Fruit fly (Drosophila melanogaster) whole organism: ENCODE data around the gene CG14710.

Source experiments
- CG8478 ChIP-seq: fragments of >200 bp; optimal IDR thresholded peaks from 2 replicates; lab custom pipeline; 2018; ENCODE audit warnings: inconsistent platforms
- Dll ChIP-seq: fragments of >200 bp; optimal IDR thresholded peaks from 2 replicates; lab custom pipeline; 2017
- EcR ChIP-seq, 2 experiments: fragments of >200 bp; optimal IDR thresholded peaks; 2 replicates each; lab custom pipeline; 2017; ENCODE audit warnings: missing biosample characterization in 2 of 2, missing genetic modification characterization in 2 of 2, missing genetic modification reagents in 2 of 2
- pan ChIP-seq: fragments of >200 bp; optimal IDR thresholded peaks from 2 replicates; lab custom pipeline; 2017
- psq ChIP-seq: fragments of >200 bp; optimal IDR thresholded peaks from 2 replicates; lab custom pipeline; 2017
- usp ChIP-seq: fragments of >200 bp; optimal IDR thresholded peaks from 2 replicates; lab custom pipeline; 2017; ENCODE audit warnings: missing biosample characterization, missing genetic modification characterization, mixed read lengths

Gene CG14710

dm6 chr3R:11613252-11614036 lies 6.4 kb upstream of the CG14710 start:
- TF ChIP-seq EcR (GFP tag; optimal IDR thresholded peaks at IDR 0.05; lab: Kevin White, UChicago) = no peak
- TF ChIP-seq pan (lab: Kevin White, UChicago) = peak; percentile 40

DNA sequence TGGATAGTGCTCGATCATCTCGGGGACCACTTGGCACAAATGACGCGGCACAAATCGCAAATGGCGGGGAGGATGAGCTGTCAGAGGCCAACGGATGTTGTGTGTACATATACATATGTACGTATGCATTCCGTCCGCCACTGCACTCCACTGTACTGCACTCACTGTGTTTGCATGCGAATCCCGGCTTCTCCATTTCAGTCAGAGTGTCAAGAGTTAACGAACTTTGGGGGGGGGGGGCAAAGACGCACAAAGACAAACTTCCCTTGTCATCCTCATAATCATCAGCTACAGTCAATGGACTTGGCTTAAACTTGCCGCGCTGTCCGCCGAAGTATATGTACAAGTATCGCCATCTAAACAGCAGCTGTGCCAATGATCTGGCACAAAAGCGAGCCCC lies 5.8 kb upstream of the CG14710 start:
- TF ChIP-seq psq (lab: Kevin White, UChicago) = no peak
- peak in 1 of 2 experiments; percentile 65 for TF ChIP-seq EcR (GFP tag; optimal IDR thresholded peaks at IDR 0.05; lab: Kevin White, UChicago)
- no peak for TF ChIP-seq CG8478 (lab: Kevin White, UChicago)
- no peak for TF ChIP-seq usp

- no peak for TF ChIP-seq EcR (GFP tag; optimal IDR thresholded peaks at IDR 0.05; lab: Kevin White, UChicago)
- no peak for TF ChIP-seq Dll (lab: Kevin White, UChicago)
- TF ChIP-seq CG8478 (lab: Kevin White, UChicago) = no peak
- TF ChIP-seq psq (lab: Kevin White, UChicago) = no peak
- TF ChIP-seq usp = no peak
- no peak for TF ChIP-seq pan (lab: Kevin White, UChicago)
These were observed 5.4 kb upstream of the CG14710 start for dm6 chr3R:11614507-11614906.

DNA sequence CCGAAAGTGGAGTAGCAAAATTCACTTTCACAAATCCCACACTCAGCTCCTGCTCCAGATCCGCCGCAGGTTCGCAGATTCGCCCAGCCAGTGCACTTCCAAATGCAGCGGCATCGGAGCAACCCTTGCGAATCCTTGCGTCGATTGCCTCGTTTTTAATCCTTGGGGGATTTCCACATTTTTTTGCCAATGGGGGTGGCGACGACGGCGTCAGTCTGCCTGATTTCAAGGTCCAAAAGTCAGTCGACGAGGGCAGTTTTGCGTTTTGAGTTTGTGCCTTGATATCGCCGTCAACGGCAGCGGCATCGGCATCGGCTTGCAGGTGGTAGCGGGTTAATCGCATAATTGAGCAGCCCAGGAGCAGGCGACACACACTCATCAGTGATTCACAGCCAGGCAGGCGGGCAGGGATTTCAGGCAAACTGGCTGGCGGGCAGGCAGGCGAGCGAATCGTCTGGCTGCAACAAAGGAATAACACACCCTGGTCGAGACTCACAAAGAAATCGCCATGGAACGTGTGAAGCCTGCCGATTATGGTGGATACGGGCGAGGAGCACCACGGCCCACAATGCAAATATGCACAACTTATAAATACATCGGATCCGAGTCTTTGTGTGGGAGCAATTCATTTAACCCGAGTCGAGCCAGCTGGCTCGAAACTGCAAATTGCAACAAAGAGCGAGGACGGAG lies 4.3 kb upstream of the CG14710 start:
- TF ChIP-seq CG8478 (lab: Kevin White, UChicago) = no peak
- TF ChIP-seq Dll (lab: Kevin White, UChicago) = no peak
- TF ChIP-seq psq (lab: Kevin White, UChicago) = no peak
- TF ChIP-seq usp = no peak
- TF ChIP-seq EcR (GFP tag; optimal IDR thresholded peaks at IDR 0.05; lab: Kevin White, UChicago) = no peak
- TF ChIP-seq pan (lab: Kevin White, UChicago) = no peak

DNA sequence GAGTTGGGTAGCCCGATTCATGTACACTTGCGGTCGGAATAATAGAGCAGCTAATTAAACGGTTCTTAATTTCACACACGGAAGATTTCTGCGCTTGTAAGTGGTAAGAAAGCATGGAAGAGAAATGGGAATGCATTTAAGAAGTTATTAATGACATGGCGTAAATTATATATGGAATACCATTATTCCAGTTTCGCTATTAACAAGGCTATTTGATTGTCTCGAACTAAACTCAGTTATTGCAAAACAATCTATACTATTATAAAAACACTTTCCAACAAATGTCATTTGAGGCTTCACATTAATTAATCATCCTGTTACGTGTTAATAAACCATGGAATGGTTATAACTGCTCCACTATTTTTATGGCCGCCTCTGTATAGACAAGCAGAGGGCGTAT lies 3.7 kb upstream of the CG14710 start:
- TF ChIP-seq psq (lab: Kevin White, UChicago) = no peak
- no peak for TF ChIP-seq pan (lab: Kevin White, UChicago)

DNA sequence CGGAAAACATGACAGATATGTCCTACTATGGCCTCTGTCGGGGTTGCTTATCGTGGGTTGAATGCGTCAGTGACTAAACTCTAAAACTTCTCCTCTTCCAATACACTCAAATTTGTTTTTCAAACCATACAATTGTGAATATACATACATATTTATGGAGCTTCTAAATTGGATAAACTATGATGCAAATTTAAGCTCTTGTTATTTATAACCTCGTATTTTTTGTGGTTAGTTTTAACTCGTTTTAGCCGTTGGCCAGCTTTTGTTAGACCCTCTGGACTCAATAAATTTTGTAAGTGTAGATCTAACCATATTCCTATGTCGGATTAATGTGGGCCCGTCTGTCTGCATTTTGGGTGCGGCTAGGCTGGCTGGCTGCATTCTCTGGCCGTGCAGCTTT lies 2.5 kb upstream of the CG14710 start:
- TF ChIP-seq psq (lab: Kevin White, UChicago) = no peak
- TF ChIP-seq Dll (lab: Kevin White, UChicago) = no peak
- TF ChIP-seq CG8478 (lab: Kevin White, UChicago) = no peak
- TF ChIP-seq pan (lab: Kevin White, UChicago) = no peak
- TF ChIP-seq usp = no peak

- TF ChIP-seq EcR (GFP tag; optimal IDR thresholded peaks at IDR 0.05; lab: Kevin White, UChicago) (peak in 1 of 2 experiments; percentile 70), psq (lab: Kevin White, UChicago) (no peak)
These were observed 2.0 kb upstream of the CG14710 start for dm6 chr3R:11617849-11618248.

DNA sequence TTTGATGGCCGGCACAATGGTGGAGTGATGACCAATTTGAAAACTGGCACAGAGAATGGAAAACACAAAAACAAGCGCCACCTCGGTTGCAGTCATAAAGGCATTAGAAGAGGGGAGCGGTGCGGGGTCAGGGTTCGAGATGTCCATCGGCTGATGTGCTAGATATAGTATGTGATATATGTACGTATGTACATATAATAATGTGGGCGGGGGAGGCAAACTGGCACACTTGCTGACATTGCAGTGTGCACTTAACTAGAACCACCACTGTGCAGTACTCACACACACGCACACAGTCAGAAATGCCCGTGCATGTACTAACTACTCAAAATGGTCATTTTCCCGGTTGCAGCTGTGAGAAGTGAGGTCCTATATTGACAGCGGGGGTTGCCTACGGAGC lies 1.0 kb upstream of the CG14710 start:
- TF ChIP-seq CG8478 (lab: Kevin White, UChicago) (no peak), usp (no peak), Dll (lab: Kevin White, UChicago) (no peak), pan (lab: Kevin White, UChicago) (no peak), EcR (GFP tag; optimal IDR thresholded peaks at IDR 0.05; lab: Kevin White, UChicago) (no peak), psq (lab: Kevin White, UChicago) (no peak)

- TF ChIP-seq CG8478 (lab: Kevin White, UChicago) = no peak
- no peak for TF ChIP-seq pan (lab: Kevin White, UChicago)
- TF ChIP-seq psq (lab: Kevin White, UChicago) = no peak
- TF ChIP-seq EcR (GFP tag; optimal IDR thresholded peaks at IDR 0.05; lab: Kevin White, UChicago) = no peak
- no peak for TF ChIP-seq usp
- no peak for TF ChIP-seq Dll (lab: Kevin White, UChicago)
These were observed 3.1 kb downstream of the CG14710 start, which contains the start of gene CG14711 for dm6 chr3R:11623025-11623424. CG14711 (plus strand) TSS chr3R:11623339.

- TF ChIP-seq psq (lab: Kevin White, UChicago) (no peak), usp (no peak), EcR (GFP tag; optimal IDR thresholded peaks at IDR 0.05; lab: Kevin White, UChicago) (no peak), pan (lab: Kevin White, UChicago) (no peak), Dll (lab: Kevin White, UChicago) (no peak), CG8478 (lab: Kevin White, UChicago) (no peak)
These were observed 5.7 kb downstream of the CG14710 start, which contains the start of gene Zaf1 for dm6 chr3R:11625544-11625943. Zaf1 (minus strand) TSS chr3R:11625644.

DNA sequence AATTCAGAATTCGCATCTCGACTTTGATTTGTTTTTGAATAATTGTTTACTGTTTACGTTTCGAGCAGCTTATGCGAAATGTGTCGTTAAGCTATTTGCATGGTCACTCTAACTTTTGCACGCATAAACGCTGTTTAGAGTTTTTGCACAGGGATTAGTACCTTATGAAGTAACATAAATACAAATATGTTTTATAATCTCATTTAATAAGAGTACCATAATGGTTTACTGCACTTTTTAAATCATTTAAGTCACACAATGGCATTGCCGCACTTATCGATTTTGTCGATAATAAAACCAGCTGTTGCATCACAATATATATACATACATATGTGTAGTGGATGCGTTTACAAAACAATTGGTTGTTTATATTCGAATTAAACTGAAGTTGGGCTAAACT lies 6.7 kb downstream of the CG14710 start, which contains the start of the genes CG6813 and CG18764:
CG6813 (minus strand) TSS at position 68 of the 400 bp plus-strand sequence.
CG18764 (plus strand) TSS at position 319 of the 400 bp plus-strand sequence.
- TF ChIP-seq Dll (lab: Kevin White, UChicago) (no peak), pan (lab: Kevin White, UChicago) (no peak), psq (lab: Kevin White, UChicago) (no peak), usp (no peak), CG8478 (lab: Kevin White, UChicago) (no peak), EcR (GFP tag; optimal IDR thresholded peaks at IDR 0.05; lab: Kevin White, UChicago) (no peak)

dm6 chr3R:11628416-11629041 lies 8.6 kb downstream of the CG14710 start, which contains the start of gene CG14712:
CG14712 (plus strand) TSS chr3R:11628759.
- no peak for TF ChIP-seq Dll (lab: Kevin White, UChicago)
